Fruit fly (Drosophila melanogaster) whole organism, embryonic: ENCODE results near the gene CG15876.

ENCODE experiments used
- Ada2b ChIP-seq: fragments of 200-800 bp; sonication (Bioruptor generic); IDR thresholded peaks from 2 replicates; pipeline ENCODE4 v1.3.6; 2022; ENCODE audit warnings: missing biosample characterization, missing genetic modification characterization
- CG12219 ChIP-seq: fragments of 200-800 bp; sonication (Bioruptor generic); optimal IDR thresholded peaks from 3 replicates; lab custom pipeline; 2018; ENCODE audit warnings: missing biosample characterization, mild to moderate bottlenecking, missing genetic modification characterization
- CG13424 ChIP-seq: fragments of 200-800 bp; sonication (Bioruptor generic); optimal IDR thresholded peaks from 2 replicates; lab custom pipeline; 2019; ENCODE audit warnings: missing biosample characterization, mild to moderate bottlenecking, missing genetic modification characterization, moderate library complexity
- CG14710 ChIP-seq: fragments of 200-800 bp; sonication (Bioruptor generic); optimal IDR thresholded peaks from 3 replicates; lab custom pipeline; 2019; ENCODE audit warnings: missing biosample characterization, mild to moderate bottlenecking, missing genetic modification characterization, moderate library complexity
- CG16863 ChIP-seq: fragments of 200-800 bp; sonication (Bioruptor generic); optimal IDR thresholded peaks from 3 replicates; lab custom pipeline; 2016; ENCODE audit warnings: missing biosample characterization, missing genetic modification characterization
- CG18262 ChIP-seq: fragments of 200-800 bp; optimal IDR thresholded peaks from 3 replicates; lab custom pipeline; 2019; ENCODE audit warnings: missing biosample characterization, mild to moderate bottlenecking, missing genetic modification characterization, moderate library complexity
- CG2129 ChIP-seq: fragments of 200-800 bp; sonication (Bioruptor generic); IDR thresholded peaks from 2 replicates; pipeline ENCODE4 v1.3.6; 2022; ENCODE audit warnings: missing biosample characterization, missing genetic modification characterization; ENCODE audit not compliant: partially characterized antibody
- CG2678 ChIP-seq: fragments of 200-800 bp; sonication (Bioruptor generic); optimal IDR thresholded peaks from 3 replicates; lab custom pipeline; 2019; ENCODE audit warnings: missing biosample characterization, mild to moderate bottlenecking, missing genetic modification characterization, moderate library complexity
- CG2712 ChIP-seq: fragments of 200-800 bp; optimal IDR thresholded peaks from 3 replicates; lab custom pipeline; 2019; ENCODE audit warnings: missing biosample characterization, mild to moderate bottlenecking, missing genetic modification characterization, moderate library complexity
- CG31441 ChIP-seq: fragments of 200-800 bp; sonication (Bioruptor generic); IDR thresholded peaks from 2 replicates; pipeline ENCODE4 v1.3.6; 2022; ENCODE audit warnings: missing biosample characterization, missing genetic modification characterization
- CG4424 ChIP-seq: fragments of 200-800 bp; sonication (Bioruptor generic); optimal IDR thresholded peaks from 3 replicates; lab custom pipeline; 2016; ENCODE audit warnings: missing biosample characterization, missing genetic modification characterization
- CG5953 ChIP-seq: fragments of 200-800 bp; sonication (Bioruptor generic); IDR thresholded peaks from 2 replicates; pipeline ENCODE4 v1.3.6; 2022; ENCODE audit warnings: missing biosample characterization, missing genetic modification characterization
- CG6813 ChIP-seq: fragments of 200-800 bp; sonication (Bioruptor generic); optimal IDR thresholded peaks from 2 replicates; lab custom pipeline; 2017; ENCODE audit warnings: missing biosample characterization, missing genetic modification characterization, mild to moderate bottlenecking, moderate library complexity, missing genetic modification reagents
- CG7556 ChIP-seq: fragments of 200-800 bp; sonication (Bioruptor generic); optimal IDR thresholded peaks from 2 replicates; lab custom pipeline; 2017; ENCODE audit warnings: missing biosample characterization, mild to moderate bottlenecking, missing genetic modification characterization
- CG8388 ChIP-seq: fragments of 200-800 bp; sonication (Bioruptor generic); optimal IDR thresholded peaks from 2 replicates; lab custom pipeline; 2019; ENCODE audit warnings: missing biosample characterization, mild to moderate bottlenecking, missing genetic modification characterization, moderate library complexity
- CG9437 ChIP-seq: fragments of 200-800 bp; sonication (Bioruptor generic); optimal IDR thresholded peaks from 2 replicates; lab custom pipeline; 2018; ENCODE audit warnings: missing biosample characterization, mild to moderate bottlenecking, missing genetic modification characterization
- CG9609 ChIP-seq: fragments of 200-800 bp; sonication (Bioruptor generic); optimal IDR thresholded peaks from 3 replicates; lab custom pipeline; 2016; ENCODE audit warnings: missing biosample characterization, missing genetic modification characterization
- CHES-1-like ChIP-seq: fragments of 200-800 bp; sonication (Bioruptor generic); optimal IDR thresholded peaks from 2 replicates; lab custom pipeline; 2016; ENCODE audit warnings: missing biosample characterization, missing genetic modification characterization
- Dip3 ChIP-seq: fragments of 200-800 bp; sonication (Bioruptor generic); optimal IDR thresholded peaks from 3 replicates; lab custom pipeline; 2016; ENCODE audit warnings: missing biosample characterization, missing genetic modification characterization
- Doc2 ChIP-seq: fragments of 200-800 bp; sonication (Bioruptor generic); IDR thresholded peaks from 2 replicates; pipeline ENCODE4 v1.3.6; 2022; ENCODE audit warnings: missing biosample characterization, missing genetic modification characterization
- E2f1 ChIP-seq: fragments of 200-800 bp; sonication (Bioruptor generic); IDR thresholded peaks from 2 replicates; pipeline ENCODE4 v1.3.6; 2022; ENCODE audit warnings: missing biosample characterization, missing genetic modification characterization
- Fer2 ChIP-seq: fragments of 200-800 bp; sonication (Bioruptor generic); optimal IDR thresholded peaks from 2 replicates; lab custom pipeline; 2018; ENCODE audit warnings: missing biosample characterization, mild to moderate bottlenecking, missing genetic modification characterization, moderate library complexity
- Hey ChIP-seq: fragments of 200-800 bp; sonication (Bioruptor generic); optimal IDR thresholded peaks from 3 replicates; lab custom pipeline; 2018; ENCODE audit warnings: missing biosample characterization, mild to moderate bottlenecking, missing genetic modification characterization
- Hr51 ChIP-seq, 2 experiments: fragments of 200-800 bp; sonication (Bioruptor generic); optimal IDR thresholded peaks; 2 replicates in 1 of 2; 3 replicates in 1 of 2; lab custom pipeline; 2016 to 2018; ENCODE audit warnings: missing biosample characterization in 2 of 2, missing genetic modification characterization in 2 of 2, mild to moderate bottlenecking in 1 of 2, moderate library complexity in 1 of 2
- Nf-YC ChIP-seq: fragments of 200-800 bp; optimal IDR thresholded peaks from 3 replicates; lab custom pipeline; 2019; ENCODE audit warnings: missing biosample characterization, mild to moderate bottlenecking, missing genetic modification characterization, moderate library complexity
- Ptx1 ChIP-seq: fragments of 200-800 bp; sonication (Bioruptor generic); IDR thresholded peaks from 2 replicates; pipeline ENCODE4 v1.3.6; 2022; ENCODE audit warnings: missing biosample characterization, missing genetic modification characterization
- Side ChIP-seq: fragments of 200-800 bp; sonication (Bioruptor generic); optimal IDR thresholded peaks from 2 replicates; lab custom pipeline; 2016; ENCODE audit warnings: missing biosample characterization, missing genetic modification characterization
- Sox100B ChIP-seq: fragments of 200-800 bp; sonication (Bioruptor generic); optimal IDR thresholded peaks from 3 replicates; lab custom pipeline; 2018; ENCODE audit warnings: missing biosample characterization, mild to moderate bottlenecking, missing genetic modification characterization
- Sox102F ChIP-seq: fragments of 200-800 bp; sonication (Bioruptor generic); optimal IDR thresholded peaks from 2 replicates; lab custom pipeline; 2018; ENCODE audit warnings: missing biosample characterization, mild to moderate bottlenecking, missing genetic modification characterization, moderate library complexity
- Xbp1 ChIP-seq: fragments of 200-800 bp; sonication (Bioruptor generic); optimal IDR thresholded peaks from 3 replicates; lab custom pipeline; 2016; ENCODE audit warnings: missing biosample characterization, mild to moderate bottlenecking, missing genetic modification characterization
- Xrp1 ChIP-seq: fragments of 200-800 bp; sonication (Bioruptor generic); IDR thresholded peaks from 2 replicates; pipeline ENCODE4 v1.3.6; 2022; ENCODE audit warnings: missing biosample characterization, missing genetic modification characterization
- ap ChIP-seq: fragments of 200-800 bp; sonication (Bioruptor generic); IDR thresholded peaks from 2 replicates; pipeline ENCODE4 v1.3.6; 2022; ENCODE audit warnings: missing biosample characterization, missing genetic modification characterization
- ash1 ChIP-seq: fragments of 200-800 bp; sonication (Bioruptor generic); optimal IDR thresholded peaks from 2 replicates; lab custom pipeline; 2018; ENCODE audit warnings: missing biosample characterization, mild to moderate bottlenecking, missing genetic modification characterization
- chm ChIP-seq: fragments of 200-800 bp; sonication (Bioruptor generic); IDR thresholded peaks from 2 replicates; pipeline ENCODE4 v1.3.6; 2022; ENCODE audit warnings: missing biosample characterization, missing genetic modification characterization
- crol ChIP-seq: fragments of 200-800 bp; sonication (Bioruptor generic); IDR thresholded peaks from 2 replicates; pipeline ENCODE4 v1.3.6; 2022; ENCODE audit warnings: missing biosample characterization, missing genetic modification characterization
- dpn ChIP-seq, 2 experiments: fragments of 200-800 bp; sonication (Bioruptor generic); optimal IDR thresholded peaks; 3 replicates each; lab custom pipeline; 2016; ENCODE audit warnings: missing biosample characterization in 2 of 2, missing genetic modification characterization in 2 of 2
- ewg ChIP-seq: fragments of 200-800 bp; sonication (Bioruptor generic); optimal IDR thresholded peaks from 3 replicates; lab custom pipeline; 2017; ENCODE audit warnings: mild to moderate bottlenecking, missing biosample characterization, missing genetic modification reagents, missing genetic modification characterization
- gro ChIP-seq: fragments of 200-800 bp; sonication (Bioruptor generic); optimal IDR thresholded peaks from 2 replicates; lab custom pipeline; 2016; ENCODE audit warnings: missing biosample characterization, missing genetic modification characterization
- gsb ChIP-seq: fragments of 200-800 bp; sonication (Bioruptor generic); IDR thresholded peaks from 2 replicates; pipeline ENCODE4 v1.3.6; 2022; ENCODE audit warnings: missing biosample characterization, missing genetic modification characterization
- lab ChIP-seq: fragments of 200-800 bp; sonication (Bioruptor generic); optimal IDR thresholded peaks from 3 replicates; lab custom pipeline; 2017; ENCODE audit warnings: missing biosample characterization, missing genetic modification characterization, mild to moderate bottlenecking, moderate library complexity, missing genetic modification reagents
- lmd ChIP-seq: fragments of 200-800 bp; sonication (Bioruptor generic); IDR thresholded peaks from 2 replicates; pipeline ENCODE4 v1.3.6; 2022; ENCODE audit warnings: missing biosample characterization, missing genetic modification characterization
- otp ChIP-seq: fragments of 200-800 bp; sonication (Bioruptor generic); IDR thresholded peaks from 3 replicates; pipeline ENCODE4, ENCODE4 v1.3.6; 2022; ENCODE audit warnings: missing biosample characterization, missing genetic modification characterization
- psq ChIP-seq: fragments of 200-800 bp; sonication (Bioruptor generic); optimal IDR thresholded peaks from 2 replicates; lab custom pipeline; 2017; ENCODE audit warnings: missing biosample characterization, missing genetic modification characterization
- pum ChIP-seq: fragments of 200-800 bp; sonication (Bioruptor generic); optimal IDR thresholded peaks from 2 replicates; lab custom pipeline; 2016; ENCODE audit warnings: missing biosample characterization, missing genetic modification characterization
- rib ChIP-seq: fragments of 200-800 bp; sonication (Bioruptor generic); IDR thresholded peaks from 2 replicates; pipeline ENCODE4 v1.3.6; 2022; ENCODE audit warnings: missing biosample characterization, missing genetic modification characterization
- run ChIP-seq: fragments of 200-800 bp; sonication (Bioruptor generic); optimal IDR thresholded peaks from 3 replicates; lab custom pipeline; 2018; ENCODE audit warnings: missing biosample characterization, mild to moderate bottlenecking, missing genetic modification characterization
- sna ChIP-seq: fragments of 200-800 bp; sonication (Bioruptor generic); IDR thresholded peaks from 2 replicates; pipeline ENCODE4 v1.3.6; 2022; ENCODE audit warnings: missing biosample characterization, missing genetic modification characterization; ENCODE audit not compliant: partially characterized antibody
- stc ChIP-seq: fragments of 200-800 bp; sonication (Bioruptor generic); IDR thresholded peaks from 2 replicates; pipeline ENCODE4 v1.3.6; 2022; ENCODE audit warnings: missing biosample characterization, missing genetic modification characterization
- ttk ChIP-seq: fragments of 200-800 bp; sonication (Bioruptor generic); IDR thresholded peaks from 2 replicates; pipeline ENCODE4 v2.1.2; 2022; ENCODE audit warnings: missing biosample characterization, missing genetic modification characterization

The CG15876 gene

DNA sequence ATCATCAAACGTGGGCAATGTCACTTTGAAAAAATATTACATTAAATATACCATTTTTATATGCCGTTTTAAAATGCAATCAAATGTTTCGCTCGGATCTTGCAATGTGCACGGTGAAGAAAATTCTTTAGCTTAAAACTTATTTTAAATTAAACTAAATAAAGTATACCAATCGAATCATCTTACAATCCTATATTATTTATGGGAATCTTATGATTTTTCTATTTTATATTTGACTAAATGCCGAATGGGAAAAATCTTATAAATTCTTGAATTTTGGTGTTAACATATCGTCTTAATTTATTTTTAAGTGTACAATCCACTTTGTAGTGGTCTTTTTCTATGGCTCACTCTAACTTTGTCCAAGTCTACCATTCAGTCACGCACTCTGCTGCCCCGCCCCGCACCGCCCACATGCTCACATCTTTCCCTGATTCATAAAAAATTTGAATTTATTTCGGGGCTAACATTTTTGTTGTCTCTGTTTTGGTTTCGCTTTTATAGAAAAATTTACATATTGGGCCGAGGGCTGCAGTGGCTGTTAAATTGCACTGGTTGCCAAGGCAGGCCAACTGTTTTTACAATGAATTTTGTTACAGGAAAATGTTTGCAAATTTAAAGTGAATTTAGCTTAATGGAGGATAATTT lies 26.0 kb upstream of the CG15876 start (continued):
- TF ChIP-seq CG31441 (GFP tag; lab: Robert Waterston, UW) (peak; percentile 70), CG14710 (no peak), E2f1 (GFP tag; lab: Robert Waterston, UW) (peak; percentile 44; the same call in 1 of the 2 replicates), ttk (GFP tag; lab: Robert Waterston, UW) (peak; percentile 37; the same call in 1 of the 2 replicates), gro (GFP tag; lab: Kevin White, UChicago) (no peak), CG6813 (GFP tag; lab: Kevin White, UChicago) (no peak), lab (GFP tag; lab: Kevin White, UChicago) (peak; percentile 50), Side (GFP tag; lab: Kevin White, UChicago) (no peak), stc (GFP tag; lab: Robert Waterston, UW) (0 out of 2 replicates have a peak, but pooled peaks have one; percentile 35), lmd (peak; percentile 37; the same call in 1 of the 2 replicates), psq (GFP tag; lab: Kevin White, UChicago) (no peak), CG2129 (GFP tag; lab: Robert Waterston, UW) (no peak), Dip3 (GFP tag; lab: Kevin White, UChicago) (no peak), CG9437 (GFP tag; lab: Kevin White, UChicago) (peak; percentile 5), Ptx1 (peak; percentile 63; the same call in 1 of the 2 replicates), CG12219 (GFP tag; lab: Kevin White, UChicago) (no peak), otp (GFP tag; lab: Robert Waterston, UW) (no peak), CG18262 (tag; lab: Kevin White, UChicago) (peak; percentile 42), Sox102F (GFP tag; lab: Kevin White, UChicago) (peak; percentile 76), CG7556 (GFP tag; lab: Kevin White, UChicago) (peak; percentile 48), sna (GFP tag; lab: Robert Waterston, UW) (no peak), ash1 (GFP tag; lab: Kevin White, UChicago) (no peak), CG9609 (no peak), CG16863 (GFP tag; lab: Kevin White, UChicago) (no peak), run (tag; lab: Kevin White, UChicago) (peak; percentile 48), Xbp1 (GFP tag; lab: Kevin White, UChicago) (peak; percentile 3), ap (GFP tag; lab: Robert Waterston, UW) (peak; percentile 21; the same call in 1 of the 2 replicates), CG2678 (tag; lab: Kevin White, UChicago) (peak; percentile 70), CG13424 (tag; lab: Kevin White, UChicago) (peak; percentile 53), CG2712 (tag; lab: Kevin White, UChicago) (peak; percentile 58), CG8388 (GFP tag; lab: Kevin White, UChicago) (peak; percentile 16), Hey (tag; lab: Kevin White, UChicago) (no peak), Fer2 (tag; lab: Kevin White, UChicago) (no peak), Ada2b (peak; percentile 6; the same call in 1 of the 2 replicates), rib (GFP tag; lab: Robert Waterston, UW) (no peak), pum (GFP tag; lab: Kevin White, UChicago) (no peak), Sox100B (GFP tag; lab: Kevin White, UChicago) (peak; percentile 60), crol (GFP tag; lab: Robert Waterston, UW) (peak; percentile 35; the same call in 1 of the 2 replicates), CG4424 (GFP tag; lab: Kevin White, UChicago) (peak; percentile 5), chm (GFP tag; lab: Robert Waterston, UW) (no peak), CG5953 (peak; percentile 19; the same call in 1 of the 2 replicates), Nf-YC (tag; lab: Kevin White, UChicago) (no peak), Hr51 (GFP tag; optimal IDR thresholded peaks at IDR 0.05; lab: Kevin White, UChicago) (peak in 1 of 2 experiments; percentile 76), Xrp1 (GFP tag; lab: Robert Waterston, UW) (peak; percentile 35; the same call in 1 of the 2 replicates), dpn (GFP tag; optimal IDR thresholded peaks at IDR 0.05; lab: Kevin White, UChicago) (peak in 1 of 2 experiments; percentile 5), CHES-1-like (GFP tag; lab: Kevin White, UChicago) (no peak), ewg (no peak), Doc2 (GFP tag; lab: Robert Waterston, UW) (no peak), gsb (GFP tag; lab: Robert Waterston, UW) (no peak)
